Worm (Caenorhabditis elegans) whole organism, L2 larva: ENCODE results near the gene ZC477.4.

Experiments used
- C34F6.9 ChIP-seq: fragments of 150-350 bp; optimal IDR thresholded peaks from 2 replicates; lab custom pipeline; 2014; ENCODE audit warnings: missing biosample characterization, missing genetic modification characterization
- F13H6.1 ChIP-seq: sonication (generic microtip); optimal IDR thresholded peaks from 2 replicates; lab custom pipeline; 2016; ENCODE audit warnings: missing genetic modification characterization, missing compliant biosample characterization
- R02D3.7 ChIP-seq: fragments of 150-350 bp; optimal IDR thresholded peaks from 2 replicates; lab custom pipeline; 2014; ENCODE audit warnings: missing biosample characterization, missing genetic modification characterization
- ZK546.5 ChIP-seq: sonication (generic microtip); optimal IDR thresholded peaks from 2 replicates; lab custom pipeline; 2017; ENCODE audit warnings: missing biosample characterization, missing genetic modification characterization
- alr-1 ChIP-seq: fragments of 150-350 bp; optimal IDR thresholded peaks from 2 replicates; lab custom pipeline; 2014; ENCODE audit warnings: missing biosample characterization, missing genetic modification characterization
- ama-1 ChIP-seq: fragments of 150-350 bp; optimal IDR thresholded peaks from 2 replicates; lab custom pipeline; 2018; ENCODE audit warnings: inconsistent platforms
- blmp-1 ChIP-seq: sonication (generic microtip); optimal IDR thresholded peaks from 2 replicates; lab custom pipeline; 2017; ENCODE audit warnings: missing genetic modification characterization, mild to moderate bottlenecking, missing compliant biosample characterization, antibody characterized with exemption, moderate library complexity; ENCODE audit not compliant: insufficient read depth
- ceh-82 ChIP-seq: fragments of 150-350 bp; optimal IDR thresholded peaks from 2 replicates; lab custom pipeline; 2014; ENCODE audit warnings: missing biosample characterization, missing genetic modification characterization
- egl-27 ChIP-seq: sonication (generic microtip); optimal IDR thresholded peaks from 3 replicates; lab custom pipeline; 2017; ENCODE audit warnings: missing biosample characterization, missing genetic modification reagents, missing genetic modification characterization
- fos-1 ChIP-seq: fragments of 150-350 bp; optimal IDR thresholded peaks from 2 replicates; lab custom pipeline; 2014; ENCODE audit warnings: missing biosample characterization, missing genetic modification characterization
- gmeb-1 ChIP-seq: fragments of 150-350 bp; optimal IDR thresholded peaks from 2 replicates; lab custom pipeline; 2014; ENCODE audit warnings: missing biosample characterization, missing genetic modification characterization
- lin-13 ChIP-seq: fragments of 150-350 bp; optimal IDR thresholded peaks from 2 replicates; lab custom pipeline; 2014; ENCODE audit warnings: missing biosample characterization, missing genetic modification reagents, missing genetic modification characterization
- lin-39 ChIP-seq: fragments of 150-350 bp; optimal IDR thresholded peaks from 2 replicates; lab custom pipeline; 2014; ENCODE audit warnings: missing biosample characterization, missing genetic modification reagents, missing genetic modification characterization
- lsy-2 ChIP-seq, 2 experiments: fragments of 150-350 bp in 1 of 2; sonication (generic microtip) in 1 of 2; optimal IDR thresholded peaks; 2 replicates each; lab custom pipeline; 2014 to 2017; ENCODE audit warnings: missing biosample characterization in 2 of 2, missing genetic modification characterization in 2 of 2
- mab-5 ChIP-seq: fragments of 150-350 bp; optimal IDR thresholded peaks from 2 replicates; lab custom pipeline; 2014; ENCODE audit warnings: missing biosample characterization, missing genetic modification characterization
- mdl-1 ChIP-seq, 2 experiments: fragments of 150-350 bp in 1 of 2; sonication (generic microtip) in 1 of 2; optimal IDR thresholded peaks; 2 replicates each; lab custom pipeline; 2017; ENCODE audit warnings: missing biosample characterization in 2 of 2, missing genetic modification characterization in 2 of 2
- nhr-10 ChIP-seq: sonication (generic microtip); optimal IDR thresholded peaks from 2 replicates; lab custom pipeline; 2017; ENCODE audit warnings: missing biosample characterization, missing genetic modification characterization
- nhr-11 ChIP-seq: fragments of 150-350 bp; optimal IDR thresholded peaks from 2 replicates; lab custom pipeline; 2014; ENCODE audit warnings: missing biosample characterization, missing genetic modification characterization
- nhr-23 ChIP-seq: fragments of 150-350 bp; optimal IDR thresholded peaks from 2 replicates; lab custom pipeline; 2014; ENCODE audit warnings: missing biosample characterization, missing genetic modification reagents, missing genetic modification characterization
- nhr-237 ChIP-seq: fragments of 150-350 bp; optimal IDR thresholded peaks from 2 replicates; lab custom pipeline; 2014; ENCODE audit warnings: missing biosample characterization, missing genetic modification characterization
- nhr-25 ChIP-seq: fragments of 150-350 bp; sonication (generic microtip); optimal IDR thresholded peaks from 3 replicates; lab custom pipeline; 2014; ENCODE audit warnings: missing biosample characterization, missing genetic modification characterization
- nhr-77 ChIP-seq: fragments of 150-350 bp; optimal IDR thresholded peaks from 2 replicates; lab custom pipeline; 2014; ENCODE audit warnings: missing biosample characterization, missing genetic modification characterization
- peb-1 ChIP-seq: fragments of 150-350 bp; optimal IDR thresholded peaks from 2 replicates; lab custom pipeline; 2014; ENCODE audit warnings: missing biosample characterization, missing genetic modification characterization
- skn-1 ChIP-seq: sonication (generic microtip); optimal IDR thresholded peaks from 2 replicates; lab custom pipeline; 2017; ENCODE audit warnings: missing biosample characterization, missing genetic modification characterization
- sma-3 ChIP-seq: sonication (generic microtip); optimal IDR thresholded peaks from 2 replicates; lab custom pipeline; 2016; ENCODE audit warnings: missing genetic modification reagents, missing genetic modification characterization, missing compliant biosample characterization
- sma-9 ChIP-seq, 2 experiments: fragments of 150-350 bp in 1 of 2; sonication (generic microtip) in 1 of 2; optimal IDR thresholded peaks; 2 replicates each; lab custom pipeline; 2014 to 2016; ENCODE audit warnings: missing genetic modification characterization in 2 of 2, mild to moderate bottlenecking in 1 of 2, missing biosample characterization in 1 of 2, missing compliant biosample characterization in 1 of 2, missing genetic modification reagents in 1 of 2, moderate library complexity in 1 of 2
- snpc-4 ChIP-seq: fragments of 150-350 bp; optimal IDR thresholded peaks from 2 replicates; lab custom pipeline; 2014; ENCODE audit warnings: missing biosample characterization, missing genetic modification characterization
- unc-39 ChIP-seq: fragments of 150-350 bp; optimal IDR thresholded peaks from 2 replicates; lab custom pipeline; 2014; ENCODE audit warnings: missing biosample characterization, missing genetic modification characterization
- unc-55 ChIP-seq: fragments of 150-350 bp; sonication (generic microtip); optimal IDR thresholded peaks from 3 replicates; lab custom pipeline; 2014; ENCODE audit warnings: missing biosample characterization, missing genetic modification reagents, missing genetic modification characterization
- zag-1 ChIP-seq: fragments of 150-350 bp; optimal IDR thresholded peaks from 2 replicates; lab custom pipeline; 2014; ENCODE audit warnings: missing biosample characterization, missing genetic modification characterization
- ztf-1 ChIP-seq: fragments of 200-800 bp; sonication (Bioruptor generic); conservative IDR thresholded peaks from 2 replicates; pipeline ENCODE4 v1.3.6; 2022; ENCODE audit warnings: missing genetic modification characterization, missing compliant biosample characterization
- ztf-11 ChIP-seq: sonication (generic microtip); optimal IDR thresholded peaks from 2 replicates; lab custom pipeline; 2017; ENCODE audit warnings: missing biosample characterization, missing genetic modification characterization
- ztf-4 ChIP-seq: fragments of 150-350 bp; optimal IDR thresholded peaks from 2 replicates; lab custom pipeline; 2014; ENCODE audit warnings: missing biosample characterization, missing genetic modification characterization

ZC477.4 gene

DNA sequence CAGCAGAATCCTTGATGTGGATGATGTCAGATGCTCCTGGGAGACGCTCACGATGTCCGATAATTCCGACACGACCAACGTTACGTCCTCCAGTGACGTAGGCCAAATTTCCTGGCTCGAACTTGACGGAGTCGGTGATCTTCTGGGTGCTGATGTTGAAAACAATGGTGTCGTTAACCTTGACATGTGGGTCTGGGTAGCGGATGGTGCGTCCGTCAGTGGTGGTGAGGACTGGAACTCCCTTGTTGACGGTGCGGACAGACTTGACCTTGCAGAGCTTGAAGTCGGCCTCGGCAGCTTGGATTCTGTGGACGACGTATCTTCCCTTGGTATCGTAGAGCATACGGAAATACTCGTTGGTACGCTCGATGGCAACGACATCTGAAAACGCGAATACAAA, 14.6 kb downstream of the ZC477.4 start:
- no peak for TF ChIP-seq ztf-11
- no peak for TF ChIP-seq C34F6.9 (tag; lab: Kevin White, UChicago)
- TF ChIP-seq R02D3.7 (tag; lab: Kevin White, UChicago): no peak
- TF ChIP-seq ZK546.5 (tag; lab: Kevin White, UChicago): no peak
- TF ChIP-seq unc-39 (tag; lab: Kevin White, UChicago): no peak

DNA sequence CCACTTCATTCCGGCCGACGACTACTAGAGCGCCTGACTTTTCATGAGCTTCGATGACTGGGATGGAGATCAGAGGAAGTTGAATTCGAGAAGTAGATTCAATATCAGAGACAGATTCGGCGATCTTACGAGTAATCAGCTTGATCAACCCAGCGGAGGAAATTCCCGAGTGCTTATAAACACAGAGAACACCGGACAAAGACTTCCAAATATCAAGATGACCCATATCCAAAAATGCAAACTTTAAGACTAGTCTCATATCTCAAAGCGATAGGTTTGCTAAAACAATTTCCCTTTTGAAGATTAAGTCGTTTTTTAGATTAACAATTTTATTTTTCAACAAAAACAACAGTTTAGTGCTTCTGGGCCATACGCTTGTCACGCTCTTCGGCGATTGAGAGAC, 15.2 kb downstream of the ZC477.4 start, which contains the start of gene Y43B11AR.3:
TSS of gene Y43B11AR.3 (minus strand) at position 335 of the 403 bp plus-strand sequence.
- TF ChIP-seq sma-3 (GFP tag; lab: Kevin White, UChicago) (no peak), C34F6.9 (tag; lab: Kevin White, UChicago) (no peak), nhr-11 (tag; lab: Kevin White, UChicago) (peak; percentile 33), ama-1 (peak; percentile 46), nhr-77 (tag; lab: Kevin White, UChicago) (no peak), gmeb-1 (tag; lab: Kevin White, UChicago) (no peak)
- TF ChIP-seq, all 48 proteins: peak for 2

ce11 chrIV:7081214-7081613, 17.4 kb downstream of the ZC477.4 start, which contains the start of gene Y43B11AR.1:
Gene Y43B11AR.1 (plus strand): TSS chrIV:7081514.
- no peak for TF ChIP-seq lsy-2 (tag; optimal IDR thresholded peaks at IDR 0.05; lab: Kevin White, UChicago)
- TF ChIP-seq nhr-77 (tag; lab: Kevin White, UChicago): no peak
- TF ChIP-seq lin-39 (tag; lab: Kevin White, UChicago): no peak
- TF ChIP-seq snpc-4 (tag; lab: Kevin White, UChicago): no peak
- TF ChIP-seq lin-13: no peak
- no peak for TF ChIP-seq F13H6.1 (tag; lab: Kevin White, UChicago)
- TF ChIP-seq blmp-1 (tag; lab: Kevin White, UChicago): no peak
- TF ChIP-seq skn-1 (tag; lab: Kevin White, UChicago): no peak
- no peak for TF ChIP-seq ama-1
- no peak for TF ChIP-seq ceh-82 (tag; lab: Kevin White, UChicago)
- no peak for TF ChIP-seq ztf-11
- TF ChIP-seq nhr-237 (tag; lab: Kevin White, UChicago): no peak
- no peak for TF ChIP-seq R02D3.7 (tag; lab: Kevin White, UChicago)
- no peak for TF ChIP-seq mab-5 (tag; lab: Kevin White, UChicago)
- TF ChIP-seq ZK546.5 (tag; lab: Kevin White, UChicago): no peak
- no peak for TF ChIP-seq sma-3 (GFP tag; lab: Kevin White, UChicago)
- no peak for TF ChIP-seq C34F6.9 (tag; lab: Kevin White, UChicago)
- TF ChIP-seq unc-39 (tag; lab: Kevin White, UChicago): no peak

DNA sequence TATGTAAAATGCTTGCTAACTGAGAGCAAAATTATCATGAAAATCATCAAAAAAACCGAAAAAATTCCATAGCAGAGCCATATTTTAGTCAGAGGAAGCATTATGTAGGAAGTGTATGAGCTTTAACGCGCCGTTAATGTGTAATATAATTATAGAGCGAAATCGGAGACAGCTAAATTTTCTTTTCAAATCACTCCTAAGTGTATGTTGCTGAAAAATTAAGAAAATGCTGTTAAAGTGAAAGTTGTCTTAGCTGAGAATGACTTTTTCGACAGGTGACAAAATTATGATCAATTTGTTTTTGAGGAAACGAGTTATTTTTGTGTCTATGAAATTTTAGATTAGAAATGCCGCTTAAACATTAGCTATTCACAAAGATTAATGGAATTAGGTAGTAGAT, 23.5 kb downstream of the ZC477.4 start, which contains the start of gene srg-50:
TSS of gene srg-50 (minus strand) at position 101 of the 400 bp plus-strand sequence.
- TF ChIP-seq sma-3 (GFP tag; lab: Kevin White, UChicago) (no peak), unc-55 (GFP tag; lab: Kevin White, UChicago) (no peak), mab-5 (tag; lab: Kevin White, UChicago) (no peak), blmp-1 (tag; lab: Kevin White, UChicago) (no peak), unc-39 (tag; lab: Kevin White, UChicago) (no peak), ceh-82 (tag; lab: Kevin White, UChicago) (no peak), ZK546.5 (tag; lab: Kevin White, UChicago) (no peak)

- TF ChIP-seq skn-1 (tag; lab: Kevin White, UChicago) (no peak), nhr-77 (tag; lab: Kevin White, UChicago) (no peak), mdl-1 (tag; optimal IDR thresholded peaks at IDR 0.05; lab: Kevin White, UChicago) (no peak), gmeb-1 (tag; lab: Kevin White, UChicago) (no peak), alr-1 (tag; lab: Kevin White, UChicago) (no peak), nhr-10 (tag; lab: Kevin White, UChicago) (no peak), blmp-1 (tag; lab: Kevin White, UChicago) (no peak), fos-1 (no peak), lin-13 (no peak), ZK546.5 (tag; lab: Kevin White, UChicago) (no peak), ztf-4 (no peak), zag-1 (no peak), snpc-4 (tag; lab: Kevin White, UChicago) (no peak), nhr-25 (tag; lab: Kevin White, UChicago) (no peak), egl-27 (tag; lab: Kevin White, UChicago) (no peak), nhr-23 (tag; lab: Kevin White, UChicago) (no peak), ztf-1 (GFP tag; lab: Robert Waterston, UW) (no peak), peb-1 (tag; lab: Kevin White, UChicago) (no peak), sma-9 (GFP tag; optimal IDR thresholded peaks at IDR 0.05; lab: Kevin White, UChicago) (no peak), sma-9 (tag; optimal IDR thresholded peaks at IDR 0.05; lab: Kevin White, UChicago) (no peak)
- TF ChIP-seq, all 48 proteins: peak for 0
Measured at ce11 chrIV:7072110-7072509, 26.5 kb downstream of the ZC477.4 start, which contains the start of gene srg-48. Gene srg-48 (plus strand): TSS chrIV:7072410.
